Fruit fly (Drosophila melanogaster) whole organism, embryonic: Measurements from ENCODE around the gene HtrA2.

Experiments used
- B-H2 ChIP-seq: fragments of 200-800 bp; sonication (Bioruptor generic); optimal IDR thresholded peaks from 2 replicates; lab custom pipeline; 2018; ENCODE audit warnings: missing biosample characterization, mild to moderate bottlenecking, missing genetic modification characterization
- CG12744 ChIP-seq: fragments of 200-800 bp; sonication (Bioruptor generic); optimal IDR thresholded peaks from 2 replicates; lab custom pipeline; 2016; ENCODE audit warnings: missing biosample characterization, missing genetic modification characterization
- CG18764 ChIP-seq: fragments of 200-800 bp; sonication (Bioruptor generic); optimal IDR thresholded peaks from 3 replicates; lab custom pipeline; 2016; ENCODE audit warnings: missing biosample characterization, missing genetic modification characterization
- CG8388 ChIP-seq: fragments of 200-800 bp; sonication (Bioruptor generic); optimal IDR thresholded peaks from 2 replicates; lab custom pipeline; 2019; ENCODE audit warnings: missing biosample characterization, mild to moderate bottlenecking, missing genetic modification characterization, moderate library complexity
- CG9437 ChIP-seq: fragments of 200-800 bp; sonication (Bioruptor generic); optimal IDR thresholded peaks from 2 replicates; lab custom pipeline; 2018; ENCODE audit warnings: missing biosample characterization, mild to moderate bottlenecking, missing genetic modification characterization
- Oaz ChIP-seq: fragments of 200-800 bp; sonication (Bioruptor generic); IDR thresholded peaks from 2 replicates; pipeline ENCODE4 v1.3.6; 2022; ENCODE audit warnings: missing biosample characterization, missing genetic modification characterization
- Optix ChIP-seq: fragments of 200-800 bp; sonication (Bioruptor generic); IDR thresholded peaks from 3 replicates; pipeline ENCODE4 v1.3.6; 2022; ENCODE audit warnings: missing biosample characterization, missing genetic modification characterization
- YL-1 ChIP-seq: fragments of 200-800 bp; sonication (Bioruptor generic); optimal IDR thresholded peaks from 3 replicates; lab custom pipeline; 2017; ENCODE audit warnings: missing biosample characterization, mild to moderate bottlenecking, missing genetic modification characterization
- ara ChIP-seq: fragments of 200-800 bp; sonication (Bioruptor generic); IDR thresholded peaks from 2 replicates; pipeline ENCODE4 v1.3.6; 2022; ENCODE audit warnings: missing biosample characterization, missing genetic modification characterization
- bigmax ChIP-seq: fragments of 200-800 bp; sonication (Bioruptor generic); optimal IDR thresholded peaks from 2 replicates; lab custom pipeline; 2018; ENCODE audit warnings: missing biosample characterization, mild to moderate bottlenecking, missing genetic modification characterization

- TF ChIP-seq CG12744 (GFP tag; lab: Kevin White, UChicago) = no peak
- no peak for TF ChIP-seq bigmax (GFP tag; lab: Kevin White, UChicago)
- TF ChIP-seq Optix (GFP tag; lab: Robert Waterston, UW) = no peak
- no peak for TF ChIP-seq CG8388
- no peak for TF ChIP-seq CG9437 (GFP tag; lab: Kevin White, UChicago)
- no peak for TF ChIP-seq YL-1 (GFP tag; lab: Kevin White, UChicago)
- no peak for TF ChIP-seq ara (GFP tag; lab: Robert Waterston, UW)
- no peak for TF ChIP-seq B-H2 (GFP tag; lab: Kevin White, UChicago)
- TF ChIP-seq CG18764 (GFP tag; lab: Kevin White, UChicago) = no peak
- TF ChIP-seq Oaz (GFP tag; lab: Robert Waterston, UW) = 0 out of 2 replicates have a peak, but pooled peaks have one; percentile 22
These were observed 19.1 kb downstream of the HtrA2 start for dm6 chr3R:14492287-14492889.
